Fruit fly (Drosophila melanogaster) whole organism, embryonic: ENCODE data around the gene Trax.

Experiments
- BtbVII ChIP-seq: fragments of 200-800 bp; sonication (Bioruptor generic); optimal IDR thresholded peaks from 3 replicates; lab custom pipeline; 2017; ENCODE audit warnings: missing biosample characterization, mild to moderate bottlenecking, missing genetic modification characterization
- CG30020 ChIP-seq: fragments of 200-800 bp; optimal IDR thresholded peaks from 2 replicates; lab custom pipeline; 2019; ENCODE audit warnings: missing biosample characterization, mild to moderate bottlenecking, missing genetic modification characterization, moderate library complexity
- D19B ChIP-seq: fragments of 200-800 bp; sonication (Bioruptor generic); optimal IDR thresholded peaks from 2 replicates; lab custom pipeline; 2017; ENCODE audit warnings: missing biosample characterization, mild to moderate bottlenecking, missing genetic modification characterization
- HLH4C ChIP-seq: fragments of 200-800 bp; sonication (Bioruptor generic); IDR thresholded peaks from 3 replicates; pipeline ENCODE4 v1.3.6; 2022; ENCODE audit warnings: missing biosample characterization, missing genetic modification characterization; ENCODE audit not compliant: partially characterized antibody
- Hr51 ChIP-seq, 2 experiments: fragments of 200-800 bp; sonication (Bioruptor generic); optimal IDR thresholded peaks; 2 replicates in 1 of 2; 3 replicates in 1 of 2; lab custom pipeline; 2016 to 2018; ENCODE audit warnings: missing biosample characterization in 2 of 2, missing genetic modification characterization in 2 of 2, mild to moderate bottlenecking in 1 of 2, moderate library complexity in 1 of 2
- Rx ChIP-seq: fragments of 200-800 bp; sonication (Bioruptor generic); IDR thresholded peaks from 2 replicates; pipeline ENCODE4 v1.3.6; 2022; ENCODE audit warnings: missing biosample characterization, missing genetic modification characterization
- dysf ChIP-seq: fragments of 200-800 bp; sonication (Bioruptor generic); IDR thresholded peaks from 3 replicates; pipeline ENCODE4 v1.3.6; 2022; ENCODE audit warnings: missing biosample characterization, missing genetic modification characterization
- emc ChIP-seq: fragments of 200-800 bp; sonication (Bioruptor generic); optimal IDR thresholded peaks from 2 replicates; lab custom pipeline; 2016; ENCODE audit warnings: missing biosample characterization, missing genetic modification characterization
- h ChIP-seq: fragments of >200 bp; optimal IDR thresholded peaks from 2 replicates; lab custom pipeline; 2017
- lab ChIP-seq: fragments of 200-800 bp; sonication (Bioruptor generic); optimal IDR thresholded peaks from 3 replicates; lab custom pipeline; 2017; ENCODE audit warnings: missing biosample characterization, missing genetic modification characterization, mild to moderate bottlenecking, moderate library complexity, missing genetic modification reagents

DNA sequence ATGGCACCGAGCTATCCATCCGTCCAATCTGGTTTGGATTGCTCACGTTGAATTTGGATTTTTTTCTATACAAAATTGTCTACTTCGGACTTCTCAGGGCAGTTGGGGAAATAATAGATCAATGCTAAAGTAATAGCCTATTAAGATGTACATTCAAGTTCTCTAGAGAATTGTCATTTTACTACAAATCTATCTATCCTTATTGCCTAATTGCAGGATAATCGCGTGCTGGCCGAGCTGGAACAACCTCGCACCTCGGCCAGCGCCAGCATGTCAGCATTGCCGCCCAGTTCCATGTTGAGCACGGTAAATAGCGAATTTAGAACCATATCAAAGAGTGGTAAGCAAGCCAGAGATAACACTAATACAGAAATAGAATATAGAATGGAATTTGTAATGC lies 21.4 kb downstream of the Trax start, which contains the start of gene h-cup:
- TF ChIP-seq emc (GFP tag; lab: Kevin White, UChicago) (no peak), Hr51 (GFP tag; optimal IDR thresholded peaks at IDR 0.05; lab: Kevin White, UChicago) (no peak), CG30020 (tag; lab: Kevin White, UChicago) (no peak), h (no peak), Rx (GFP tag; lab: Robert Waterston, UW) (no peak), HLH4C (GFP tag; lab: Robert Waterston, UW) (no peak), dysf (no peak), lab (GFP tag; lab: Kevin White, UChicago) (no peak), BtbVII (no peak), D19B (no peak)
